Worm (Caenorhabditis elegans) whole organism, L4 larva: ENCODE measurements around the gene set-26.

Experiments used
- F10B5.3 ChIP-seq: sonication (generic microtip); optimal IDR thresholded peaks from 2 replicates; lab custom pipeline; 2016; ENCODE audit warnings: mild to moderate bottlenecking, missing genetic modification characterization, missing compliant biosample characterization
- F26F4.8 ChIP-seq: fragments of 200-800 bp; sonication (Bioruptor generic); conservative IDR thresholded peaks from 2 replicates; pipeline ENCODE4 v1.3.6; 2022; ENCODE audit warnings: missing genetic modification characterization, missing compliant biosample characterization
- F37D6.2 ChIP-seq: sonication (generic microtip); optimal IDR thresholded peaks from 2 replicates; lab custom pipeline; 2016; ENCODE audit warnings: mild to moderate bottlenecking, missing genetic modification characterization, missing compliant biosample characterization
- F49E8.2 ChIP-seq: sonication (generic microtip); optimal IDR thresholded peaks from 2 replicates; lab custom pipeline; 2016; ENCODE audit warnings: missing compliant biosample characterization, mild to moderate bottlenecking, missing genetic modification characterization, borderline replicate concordance
- Y105C5A.15 ChIP-seq: fragments of 200-800 bp; sonication (Bioruptor generic); IDR thresholded peaks from 2 replicates; pipeline ENCODE4 v1.3.6; 2022; ENCODE audit warnings: missing genetic modification characterization, missing compliant biosample characterization
- Y48G9A.11 ChIP-seq: fragments of 200-800 bp; sonication (Bioruptor generic); IDR thresholded peaks from 2 replicates; pipeline ENCODE4 v1.3.6; 2022; ENCODE audit warnings: missing genetic modification reagents, missing genetic modification characterization, missing compliant biosample characterization
- Y5F2A.4 ChIP-seq: fragments of 200-800 bp; sonication (Bioruptor generic); optimal IDR thresholded peaks from 2 replicates; lab custom pipeline; 2018; ENCODE audit warnings: mild to moderate bottlenecking, missing genetic modification characterization, missing compliant biosample characterization
- ZK546.5 ChIP-seq, 2 experiments: sonication (generic microtip); optimal IDR thresholded peaks; 2 replicates each; lab custom pipeline; 2017; ENCODE audit warnings: missing biosample characterization in 2 of 2, missing genetic modification characterization in 2 of 2
- ama-1 ChIP-seq: fragments of 150-350 bp; optimal IDR thresholded peaks from 2 replicates; lab custom pipeline; 2014; ENCODE audit warnings: inconsistent platforms, mixed read lengths
- attf-4 ChIP-seq: sonication (generic microtip); optimal IDR thresholded peaks from 3 replicates; lab custom pipeline; 2017; ENCODE audit warnings: missing biosample characterization, missing genetic modification characterization
- ceh-32 ChIP-seq: sonication (generic microtip); optimal IDR thresholded peaks from 2 replicates; lab custom pipeline; 2016; ENCODE audit warnings: mild to moderate bottlenecking, missing genetic modification characterization, missing compliant biosample characterization; ENCODE audit not compliant: poor library complexity
- ceh-82 ChIP-seq: sonication (generic microtip); optimal IDR thresholded peaks from 2 replicates; lab custom pipeline; 2017; ENCODE audit warnings: missing biosample characterization, missing genetic modification characterization
- cey-2 ChIP-seq: sonication (generic microtip); optimal IDR thresholded peaks from 3 replicates; lab custom pipeline; 2017; ENCODE audit warnings: missing genetic modification characterization, mild to moderate bottlenecking, missing compliant biosample characterization, antibody characterized with exemption, borderline replicate concordance; ENCODE audit not compliant: insufficient read depth
- dpl-1 ChIP-seq: fragments of 150-350 bp; optimal IDR thresholded peaks from 2 replicates; lab custom pipeline; 2014; ENCODE audit warnings: missing biosample characterization, missing genetic modification reagents, missing genetic modification characterization
- duxl-1 ChIP-seq: sonication (generic microtip); optimal IDR thresholded peaks from 2 replicates; lab custom pipeline; 2016; ENCODE audit warnings: mild to moderate bottlenecking, missing genetic modification characterization, moderate library complexity, missing compliant biosample characterization; ENCODE audit not compliant: poor library complexity
- dve-1 ChIP-seq: sonication (generic microtip); optimal IDR thresholded peaks from 2 replicates; lab custom pipeline; 2017; ENCODE audit warnings: antibody characterized with exemption, mild to moderate bottlenecking, missing genetic modification characterization, missing compliant biosample characterization; ENCODE audit not compliant: insufficient read depth
- egl-27 ChIP-seq: sonication (generic microtip); optimal IDR thresholded peaks from 3 replicates; lab custom pipeline; 2017; ENCODE audit warnings: missing biosample characterization, missing genetic modification reagents, missing genetic modification characterization
- fkh-10 ChIP-seq: fragments of 150-350 bp; optimal IDR thresholded peaks from 2 replicates; lab custom pipeline; 2014; ENCODE audit warnings: missing biosample characterization, missing genetic modification reagents, missing genetic modification characterization
- hif-1 ChIP-seq, 2 experiments: sonication (generic microtip); optimal IDR thresholded peaks; 2 replicates each; lab custom pipeline; 2016 to 2017; ENCODE audit warnings: missing compliant biosample characterization in 2 of 2, missing genetic modification characterization in 2 of 2, missing genetic modification reagents in 2 of 2, missing genotype in 2 of 2, mild to moderate bottlenecking in 1 of 2
- hlh-11 ChIP-seq: fragments of 200-800 bp; sonication (Bioruptor generic); optimal IDR thresholded peaks from 2 replicates; lab custom pipeline; 2018; ENCODE audit warnings: mild to moderate bottlenecking, missing genetic modification characterization, missing compliant biosample characterization
- hlh-30 ChIP-seq: sonication (generic microtip); optimal IDR thresholded peaks from 2 replicates; lab custom pipeline; 2017; ENCODE audit warnings: antibody characterized with exemption, mild to moderate bottlenecking, missing genetic modification characterization, missing compliant biosample characterization; ENCODE audit not compliant: insufficient read depth
- hmg-1.1 ChIP-seq: fragments of 200-800 bp; sonication (Bioruptor generic); IDR thresholded peaks from 2 replicates; pipeline ENCODE4 v1.3.6; 2022; ENCODE audit warnings: missing genetic modification reagents, missing genetic modification characterization, missing compliant biosample characterization
- lin-1 ChIP-seq: fragments of 200-800 bp; sonication (Bioruptor generic); IDR thresholded peaks from 2 replicates; pipeline ENCODE4 v1.3.6; 2022; ENCODE audit warnings: missing genetic modification reagents, missing genetic modification characterization, missing compliant biosample characterization
- lsy-2 ChIP-seq, 2 experiments: fragments of 150-350 bp in 1 of 2; sonication (generic microtip) in 1 of 2; optimal IDR thresholded peaks; 2 replicates each; lab custom pipeline; 2014 to 2017; ENCODE audit warnings: missing biosample characterization in 2 of 2, missing genetic modification characterization in 2 of 2
- madf-5 ChIP-seq, 2 experiments: fragments of 200-800 bp; sonication (Bioruptor generic); IDR thresholded peaks; 2 replicates each; pipeline ENCODE4 v1.3.6; 2022; ENCODE audit warnings: missing compliant biosample characterization in 2 of 2, missing genetic modification characterization in 2 of 2
- mdl-1 ChIP-seq, 2 experiments: fragments of 150-350 bp in 1 of 2; sonication (generic microtip) in 1 of 2; optimal IDR thresholded peaks; 2 replicates each; lab custom pipeline; 2014 to 2017; ENCODE audit warnings: missing biosample characterization in 2 of 2, missing genetic modification characterization in 2 of 2
- mxl-2 ChIP-seq: fragments of 200-800 bp; sonication (Bioruptor generic); conservative IDR thresholded peaks from 2 replicates; pipeline ENCODE4 v1.3.6; 2022; ENCODE audit warnings: missing genetic modification reagents, missing genetic modification characterization, missing compliant biosample characterization
- nhr-10 ChIP-seq: fragments of 150-350 bp; optimal IDR thresholded peaks from 2 replicates; lab custom pipeline; 2014; ENCODE audit warnings: missing biosample characterization, missing genetic modification characterization
- nhr-11 ChIP-seq: fragments of 150-350 bp; optimal IDR thresholded peaks from 2 replicates; lab custom pipeline; 2014; ENCODE audit warnings: missing biosample characterization, missing genetic modification characterization
- nhr-237 ChIP-seq: sonication (generic microtip); optimal IDR thresholded peaks from 2 replicates; lab custom pipeline; 2017; ENCODE audit warnings: missing biosample characterization, missing genetic modification characterization
- nhr-25 ChIP-seq: sonication (generic microtip); optimal IDR thresholded peaks from 2 replicates; lab custom pipeline; 2017; ENCODE audit warnings: missing genetic modification characterization, mild to moderate bottlenecking, missing compliant biosample characterization, antibody characterized with exemption, moderate library complexity, borderline replicate concordance; ENCODE audit not compliant: insufficient read depth
- nhr-28 ChIP-seq: fragments of 150-350 bp; optimal IDR thresholded peaks from 2 replicates; lab custom pipeline; 2014; ENCODE audit warnings: missing biosample characterization, missing genetic modification characterization
- nhr-41 ChIP-seq: fragments of 200-800 bp; sonication (Bioruptor generic); IDR thresholded peaks from 2 replicates; pipeline ENCODE4 v1.3.6; 2022; ENCODE audit warnings: missing genetic modification reagents, missing genetic modification characterization, missing compliant biosample characterization
- nhr-42 ChIP-seq: fragments of 200-800 bp; sonication (Bioruptor generic); IDR thresholded peaks from 2 replicates; pipeline ENCODE4 v1.3.6; 2022; ENCODE audit warnings: missing genetic modification characterization, missing compliant biosample characterization
- nhr-76 ChIP-seq: fragments of 150-350 bp; optimal IDR thresholded peaks from 2 replicates; lab custom pipeline; 2014; ENCODE audit warnings: missing biosample characterization, missing genetic modification characterization
- pha-4 ChIP-seq, 2 experiments: fragments of 150-350 bp in 1 of 2; fragments of 200-800 bp in 1 of 2; sonication (Bioruptor generic) in 1 of 2; IDR thresholded peaks in 1 of 2; optimal IDR thresholded peaks in 1 of 2; 2 replicates each; pipeline versions ENCODE4 v1.3.6 to Lab custom; 2014 to 2022; ENCODE audit warnings: missing genetic modification characterization in 2 of 2, missing genetic modification reagents in 2 of 2, missing biosample characterization in 1 of 2, missing compliant biosample characterization in 1 of 2
- php-3 ChIP-seq: fragments of 200-800 bp; sonication (Bioruptor generic); IDR thresholded peaks from 2 replicates; pipeline ENCODE4 v1.3.6; 2022; ENCODE audit warnings: missing genetic modification reagents, missing genetic modification characterization, missing compliant biosample characterization
- pqm-1 ChIP-seq: sonication (generic microtip); optimal IDR thresholded peaks from 2 replicates; lab custom pipeline; 2017; ENCODE audit warnings: missing biosample characterization, missing genetic modification characterization
- rbr-2 ChIP-seq: sonication (generic microtip); optimal IDR thresholded peaks from 2 replicates; lab custom pipeline; 2016; ENCODE audit warnings: missing genotype, missing genetic modification characterization, missing compliant biosample characterization
- set-16 ChIP-seq: fragments of 200-800 bp; sonication (Bioruptor generic); IDR thresholded peaks from 2 replicates; pipeline ENCODE4 v1.3.6; 2022; ENCODE audit warnings: missing genetic modification reagents, missing genetic modification characterization, missing compliant biosample characterization
- snpc-4 ChIP-seq: fragments of 150-350 bp; optimal IDR thresholded peaks from 2 replicates; lab custom pipeline; 2014; ENCODE audit warnings: missing biosample characterization, missing genetic modification characterization
- unc-130 ChIP-seq: sonication (generic microtip); optimal IDR thresholded peaks from 2 replicates; lab custom pipeline; 2016; ENCODE audit warnings: missing genetic modification reagents, missing genetic modification characterization, missing compliant biosample characterization
- unc-39 ChIP-seq: sonication (generic microtip); optimal IDR thresholded peaks from 2 replicates; lab custom pipeline; 2017; ENCODE audit warnings: missing biosample characterization, missing genetic modification characterization
- unc-62 ChIP-seq, 3 experiments: fragments of 150-350 bp in 1 of 3; sonication (generic microtip); optimal IDR thresholded peaks in 2 of 3; peaks in 1 of 3; 1 replicate in 1 of 3; 2 replicates in 2 of 3; lab custom pipeline; 2014 to 2017; ENCODE audit warnings: missing biosample characterization in 3 of 3, missing genetic modification characterization in 3 of 3, missing genetic modification reagents in 3 of 3, missing genotype in 1 of 3
- vab-7 ChIP-seq: fragments of 200-800 bp; sonication (Bioruptor generic); IDR thresholded peaks from 2 replicates; pipeline ENCODE4 v1.3.6; 2022; ENCODE audit warnings: missing genetic modification reagents, missing genetic modification characterization, missing compliant biosample characterization
- zag-1 ChIP-seq: fragments of 150-350 bp; optimal IDR thresholded peaks from 2 replicates; lab custom pipeline; 2014; ENCODE audit warnings: missing biosample characterization, missing genetic modification characterization
- zfp-3 ChIP-seq: fragments of 200-800 bp; sonication (Bioruptor generic); conservative IDR thresholded peaks from 2 replicates; pipeline ENCODE4 v1.3.6; 2022; ENCODE audit warnings: missing genetic modification reagents, missing genetic modification characterization, missing compliant biosample characterization
- zip-11 ChIP-seq: fragments of 200-800 bp; sonication (Bioruptor generic); IDR thresholded peaks from 2 replicates; pipeline ENCODE4 v1.3.6; 2022; ENCODE audit warnings: missing genetic modification characterization, missing compliant biosample characterization
- ztf-11 ChIP-seq: fragments of 150-350 bp; optimal IDR thresholded peaks from 2 replicates; lab custom pipeline; 2014; ENCODE audit warnings: missing biosample characterization, missing genetic modification characterization

The set-26 gene

ce11 chrIV:16656232-16656631 is 549 bp upstream of the set-26 start, which contains the start of gene tsr-2 (continued):
- TF ChIP-seq F37D6.2 (peak; percentile 56), zip-11 (GFP tag; lab: Robert Waterston, UW) (no peak), nhr-42 (0 out of 2 replicates have a peak, but pooled peaks have one; percentile 77), hif-1 (tag; optimal IDR thresholded peaks at IDR 0.05; lab: Kevin White, UChicago) (peak in 1 of 2 experiments; percentile 67), nhr-76 (no peak), Y48G9A.11 (GFP tag; lab: Robert Waterston, UW) (peak; percentile 42; the same call in 1 of the 2 replicates), unc-130 (GFP tag; lab: Kevin White, UChicago) (peak; percentile 41), nhr-41 (no peak), zag-1 (tag; lab: Kevin White, UChicago) (no peak), pha-4 (GFP tag; IDR thresholded peaks at IDR 0.05; lab: Robert Waterston, UW) (peak; percentile 86), pha-4 (tag; optimal IDR thresholded peaks at IDR 0.05; lab: Kevin White, UChicago) (no peak), lin-1 (GFP tag; lab: Robert Waterston, UW) (peak; percentile 40; the same call in 1 of the 2 replicates), mxl-2 (GFP tag; lab: Robert Waterston, UW) (no peak), hlh-30 (tag; lab: Kevin White, UChicago) (peak; percentile 86), ama-1 (lab: Kevin White, UChicago) (peak; percentile 71), lsy-2 (tag; optimal IDR thresholded peaks at IDR 0.05; lab: Kevin White, UChicago) (peak; percentile 94 to 99), F26F4.8 (GFP tag; lab: Robert Waterston, UW) (no peak), php-3 (no peak), cey-2 (no peak), unc-39 (tag; lab: Kevin White, UChicago) (no peak), nhr-25 (tag; lab: Kevin White, UChicago) (peak; percentile 20), mdl-1 (tag; optimal IDR thresholded peaks at IDR 0.05; lab: Kevin White, UChicago) (peak in 1 of 2 experiments; percentile 76), hlh-11 (peak; percentile 89), Y5F2A.4 (GFP tag; lab: Kevin White, UChicago) (no peak), nhr-10 (no peak), zfp-3 (peak; percentile 89), ZK546.5 (tag; optimal IDR thresholded peaks at IDR 0.05; lab: Kevin White, UChicago) (no peak), vab-7 (GFP tag; lab: Robert Waterston, UW) (0 out of 2 replicates have a peak, but pooled peaks have one; percentile 28), ceh-32 (no peak), egl-27 (no peak), rbr-2 (tag; lab: Kevin White, UChicago) (peak; percentile 86), F10B5.3 (no peak), hmg-1.1 (peak; percentile 86), pqm-1 (tag; lab: Kevin White, UChicago) (no peak), duxl-1 (tag; lab: Kevin White, UChicago) (peak; percentile 26), ztf-11 (tag; lab: Kevin White, UChicago) (no peak), unc-62 (GFP tag; optimal IDR thresholded peaks at IDR 0.05 in 1 of 2; lab: Kevin White, UChicago) (peak in 1 of 2 experiments; percentile 26), unc-62 (tag; optimal IDR thresholded peaks at IDR 0.05; lab: Kevin White, UChicago) (no peak), nhr-28 (tag; lab: Kevin White, UChicago) (peak; percentile 62), madf-5 (GFP tag; IDR thresholded peaks at IDR 0.05; lab: Robert Waterston, UW) (no peak), dpl-1 (GFP tag; lab: Kevin White, UChicago) (peak; percentile 89), set-16 (peak; percentile 50), attf-4 (no peak), ceh-82 (tag; lab: Kevin White, UChicago) (no peak), F49E8.2 (tag; lab: Kevin White, UChicago) (peak; percentile 37), snpc-4 (tag; lab: Kevin White, UChicago) (no peak), dve-1 (peak; percentile 97), fkh-10 (GFP tag; lab: Kevin White, UChicago) (peak; percentile 59), Y105C5A.15 (GFP tag; lab: Robert Waterston, UW) (no peak), nhr-237 (tag; lab: Kevin White, UChicago) (no peak), nhr-11 (tag; lab: Kevin White, UChicago) (peak; percentile 92)
